Fruit fly (Drosophila melanogaster): ENCODE results near the gene CG14262.

Gene CG14262

dm6 chr3R:27226080-27226648 lies 39.1 kb downstream of the CG14262 start:
- 0 out of 3 replicates have a peak, but pooled peaks have one; percentile 26 for TF ChIP-seq HLH4C (GFP tag; IDR thresholded peaks at IDR 0.05; ENCODE audit: partially characterized antibody)
- TF ChIP-seq toy (GFP tag; IDR thresholded peaks at IDR 0.05), result no peak
- TF ChIP-seq cad (GFP tag; optimal IDR thresholded peaks at IDR 0.05), result peak; percentile 92
- TF ChIP-seq Med (GFP tag), result peak; percentile 29
- TF ChIP-seq CG31365 (tag; optimal IDR thresholded peaks at IDR 0.05), result no peak
- peak; percentile 97 for TF ChIP-seq CG6654 (GFP tag; optimal IDR thresholded peaks at IDR 0.05)
- no peak for TF ChIP-seq CG2678 (tag; optimal IDR thresholded peaks at IDR 0.05)
- peak; percentile 58 for TF ChIP-seq Ets65A (GFP tag)

dm6 chr3R:27225490-27225889 lies 39.7 kb downstream of the CG14262 start:
- TF ChIP-seq sens (GFP tag), result peak; percentile 31
- TF ChIP-seq CG10979 (tag; optimal IDR thresholded peaks at IDR 0.05), result no peak
- no peak for TF ChIP-seq caup (GFP tag; optimal IDR thresholded peaks at IDR 0.05; ENCODE audit: severe bottlenecking)

dm6 chr3R:27224727-27225126 lies 40.5 kb downstream of the CG14262 start:
- TF ChIP-seq CG10654 (GFP tag; optimal IDR thresholded peaks at IDR 0.05), result no peak
- peak; percentile 43; the same call in 1 of the 2 replicates for TF ChIP-seq Drgx (GFP tag; IDR thresholded peaks at IDR 0.05)
- peak; percentile 32 for TF ChIP-seq Med (GFP tag)
- peak; percentile 42 for TF ChIP-seq nom (GFP tag; optimal IDR thresholded peaks at IDR 0.05)
- no peak for TF ChIP-seq prd (optimal IDR thresholded peaks at IDR 0.05)
- TF ChIP-seq prd (GFP tag; IDR thresholded peaks at IDR 0.05), result peak; percentile 53; the same call in 1 of the 3 replicates

DNA sequence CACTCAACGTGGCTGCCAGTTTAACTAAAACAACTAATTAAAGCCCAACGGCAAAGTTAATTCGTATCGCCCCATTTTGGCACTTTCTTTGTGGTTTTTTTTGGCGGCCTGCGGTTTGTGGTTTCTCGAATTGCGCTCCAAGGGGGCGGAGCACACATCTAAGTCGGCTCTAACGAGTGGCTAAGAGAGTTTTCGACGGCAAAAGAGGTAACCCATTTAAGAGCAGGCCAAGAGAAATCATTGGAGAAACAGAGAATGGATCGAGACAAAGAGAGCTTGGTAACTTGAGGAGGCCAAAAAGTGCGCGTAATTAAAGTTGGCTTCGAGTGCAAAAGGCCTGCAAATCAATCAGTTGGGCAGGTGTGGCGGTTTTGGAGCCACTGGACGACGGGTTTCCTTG lies 42.2 kb downstream of the CG14262 start:
- TF ChIP-seq Trl (optimal IDR thresholded peaks at IDR 0.05) (peak; percentile 49 to 60), Trl (GFP tag; optimal IDR thresholded peaks at IDR 0.05) (no peak), CG2199 (GFP tag; IDR thresholded peaks at IDR 0.05) (no peak), CG4424 (GFP tag; optimal IDR thresholded peaks at IDR 0.05) (no peak), trh (GFP tag; optimal IDR thresholded peaks at IDR 0.05) (no peak), H2.0 (GFP tag; IDR thresholded peaks at IDR 0.05) (no peak), CG3281 (GFP tag; optimal IDR thresholded peaks at IDR 0.05) (no peak), CG7556 (GFP tag; optimal IDR thresholded peaks at IDR 0.05) (no peak), Nf-YB (GFP tag; optimal IDR thresholded peaks at IDR 0.05) (peak; percentile 60), Fer1 (GFP tag; optimal IDR thresholded peaks at IDR 0.05) (no peak), CG15479 (GFP tag; optimal IDR thresholded peaks at IDR 0.05) (no peak), Deaf1 (tag; optimal IDR thresholded peaks at IDR 0.05) (peak; percentile 19), br (optimal IDR thresholded peaks at IDR 0.05) (no peak), exex (tag; optimal IDR thresholded peaks at IDR 0.05) (no peak), CG2120 (GFP tag; optimal IDR thresholded peaks at IDR 0.05) (no peak), CG6654 (GFP tag; optimal IDR thresholded peaks at IDR 0.05) (peak; percentile 65), chinmo (GFP tag; IDR thresholded peaks at IDR 0.05; ENCODE audit: partially characterized antibody) (0 out of 4 replicates have a peak, but pooled peaks have one; percentile 19), gfzf (GFP tag; optimal IDR thresholded peaks at IDR 0.05) (no peak), CG10274 (GFP tag; optimal IDR thresholded peaks at IDR 0.05) (no peak), CG3163 (GFP tag; optimal IDR thresholded peaks at IDR 0.05) (peak; percentile 88), klu (GFP tag; IDR thresholded peaks at IDR 0.05) (no peak), CG2889 (GFP tag; IDR thresholded peaks at IDR 0.05) (no peak), Mes4 (GFP tag; optimal IDR thresholded peaks at IDR 0.05) (no peak), Drgx (GFP tag; IDR thresholded peaks at IDR 0.05) (no peak), Nf-YC (tag; optimal IDR thresholded peaks at IDR 0.05) (peak; percentile 69)
